Fruit fly (Drosophila melanogaster) whole organism, wandering third instar larva: ENCODE results near the gene Mesh1.

Experiments
- Abd-B ChIP-seq: fragments of >200 bp; optimal IDR thresholded peaks from 2 replicates; lab custom pipeline; 2017; ENCODE audit warnings: missing biosample characterization, missing genetic modification characterization
- CG32264 ChIP-seq: fragments of 200-800 bp; sonication (Bioruptor generic); optimal IDR thresholded peaks from 2 replicates; lab custom pipeline; 2016; ENCODE audit warnings: missing biosample characterization, missing genetic modification characterization
- CG9705 ChIP-seq: fragments of 200-800 bp; sonication (Bioruptor generic); optimal IDR thresholded peaks from 2 replicates; lab custom pipeline; 2018; ENCODE audit warnings: missing biosample characterization, mild to moderate bottlenecking, missing genetic modification characterization
- CrebA ChIP-seq: fragments of 200-800 bp; sonication (Bioruptor generic); optimal IDR thresholded peaks from 2 replicates; lab custom pipeline; 2016; ENCODE audit warnings: missing biosample characterization, mild to moderate bottlenecking, missing genetic modification characterization, borderline replicate concordance
- Dfd ChIP-seq: fragments of >200 bp; optimal IDR thresholded peaks from 2 replicates; lab custom pipeline; 2017; ENCODE audit warnings: missing biosample characterization, missing genetic modification characterization
- Dif ChIP-seq: fragments of 200-275, 200-300 bp; sonication (Bioruptor generic); optimal IDR thresholded peaks from 2 replicates; lab custom pipeline; 2018; ENCODE audit warnings: missing biosample characterization, missing genetic modification characterization; ENCODE audit not compliant: partially characterized antibody
- GATAd ChIP-seq: sonication (Bioruptor generic); optimal IDR thresholded peaks from 2 replicates; lab custom pipeline; 2016; ENCODE audit warnings: missing biosample characterization, missing genetic modification characterization
- HLH106 ChIP-seq: fragments of 200-800 bp; optimal IDR thresholded peaks from 3 replicates; lab custom pipeline; 2019; ENCODE audit warnings: missing biosample characterization, mild to moderate bottlenecking, missing genetic modification characterization, moderate library complexity
- Hnf4 ChIP-seq: fragments of 200-800 bp; sonication (Bioruptor generic); optimal IDR thresholded peaks from 2 replicates; lab custom pipeline; 2016; ENCODE audit warnings: missing biosample characterization, mild to moderate bottlenecking, missing genetic modification characterization
- Hr78 ChIP-seq: fragments of >200 bp; optimal IDR thresholded peaks from 2 replicates; lab custom pipeline; 2017; ENCODE audit warnings: missing biosample characterization, missing genetic modification characterization
- Hr83 ChIP-seq: fragments of 200-300 bp; sonication (Bioruptor generic); optimal IDR thresholded peaks from 2 replicates; lab custom pipeline; 2016; ENCODE audit warnings: missing biosample characterization, mild to moderate bottlenecking, missing genetic modification characterization, moderate library complexity; ENCODE audit not compliant: poor library complexity, severe bottlenecking
- Jra ChIP-seq: sonication (Bioruptor generic); optimal IDR thresholded peaks from 2 replicates; lab custom pipeline; 2016; ENCODE audit warnings: missing biosample characterization, missing genetic modification characterization
- Mio ChIP-seq: sonication (Bioruptor generic); optimal IDR thresholded peaks from 2 replicates; lab custom pipeline; 2016; ENCODE audit warnings: missing biosample characterization, missing genetic modification characterization
- Myc ChIP-seq: fragments of >200 bp; optimal IDR thresholded peaks from 2 replicates; lab custom pipeline; 2017
- N ChIP-seq: fragments of >200 bp; optimal IDR thresholded peaks from 2 replicates; lab custom pipeline; 2018; ENCODE audit warnings: missing biosample characterization, missing external identifiers, missing genetic modification characterization
- OdsH ChIP-seq: fragments of 200-800 bp; sonication (Bioruptor generic); optimal IDR thresholded peaks from 2 replicates; lab custom pipeline; 2016; ENCODE audit warnings: missing biosample characterization, mild to moderate bottlenecking, missing genetic modification characterization
- Rel ChIP-seq, 2 experiments: fragments of 200-800 bp; sonication (Bioruptor generic) in 1 of 2; optimal IDR thresholded peaks; 2 replicates in 1 of 2; 3 replicates in 1 of 2; lab custom pipeline; 2016 to 2019; ENCODE audit warnings: mild to moderate bottlenecking in 2 of 2, missing biosample characterization in 2 of 2, missing genetic modification characterization in 2 of 2, moderate library complexity in 1 of 2
- Sp1 ChIP-seq: fragments of 200-800 bp; sonication (Bioruptor generic); optimal IDR thresholded peaks from 3 replicates; lab custom pipeline; 2019; ENCODE audit warnings: missing biosample characterization, mild to moderate bottlenecking, missing genetic modification characterization, moderate library complexity
- Vsx2 ChIP-seq: fragments of 200-300, 225-300 bp; sonication (Bioruptor generic); optimal IDR thresholded peaks from 2 replicates; lab custom pipeline; 2018; ENCODE audit warnings: missing biosample characterization, missing genetic modification characterization; ENCODE audit not compliant: partially characterized antibody
- br ChIP-seq: fragments of 200-800 bp; sonication (Bioruptor generic); optimal IDR thresholded peaks from 2 replicates; lab custom pipeline; 2016; ENCODE audit warnings: missing biosample characterization, missing genetic modification characterization
- brk ChIP-seq: fragments of 200-800 bp; sonication (Bioruptor generic); optimal IDR thresholded peaks from 2 replicates; lab custom pipeline; 2016; ENCODE audit warnings: missing biosample characterization, mild to moderate bottlenecking, missing genetic modification characterization
- dl ChIP-seq, 2 experiments: fragments of 175-275, 200-275 bp in 1 of 2; fragments of 200-275 bp in 1 of 2; sonication (Bioruptor generic); optimal IDR thresholded peaks; lab custom pipeline; 2018; ENCODE audit warnings: mild to moderate bottlenecking in 2 of 2, missing biosample characterization in 2 of 2, missing genetic modification characterization in 2 of 2, moderate library complexity in 2 of 2; ENCODE audit not compliant: partially characterized antibody in 2 of 2, insufficient read depth in 1 of 2
- dmrt93B ChIP-seq: fragments of 200-800 bp; sonication (Bioruptor generic); optimal IDR thresholded peaks from 2 replicates; lab custom pipeline; 2018; ENCODE audit warnings: missing biosample characterization, mild to moderate bottlenecking, missing genetic modification characterization
- dsf ChIP-seq: sonication (Bioruptor generic); optimal IDR thresholded peaks from 2 replicates; lab custom pipeline; 2016; ENCODE audit warnings: missing biosample characterization, missing genetic modification characterization, borderline replicate concordance
- ey ChIP-seq: fragments of 200-800 bp; sonication (Bioruptor generic); optimal IDR thresholded peaks from 2 replicates; lab custom pipeline; 2016; ENCODE audit warnings: missing biosample characterization, missing genetic modification characterization
- foxo ChIP-seq, 2 experiments: fragments of 200-800 bp; sonication (Bioruptor generic); optimal IDR thresholded peaks; 2 replicates in 1 of 2; 3 replicates in 1 of 2; lab custom pipeline; 2016 to 2017; ENCODE audit warnings: missing biosample characterization in 2 of 2, missing genetic modification characterization in 2 of 2
- fru ChIP-seq: fragments of 200-800 bp; sonication (Bioruptor generic); optimal IDR thresholded peaks from 3 replicates; lab custom pipeline; 2016; ENCODE audit warnings: missing biosample characterization, mild to moderate bottlenecking, missing genetic modification characterization
- h ChIP-seq: fragments of 200-800 bp; sonication (Bioruptor generic); optimal IDR thresholded peaks from 3 replicates; lab custom pipeline; 2016; ENCODE audit warnings: missing biosample characterization, mild to moderate bottlenecking, missing genetic modification characterization
- jim ChIP-seq: fragments of 175-275, 200-325 bp; sonication (Bioruptor generic); optimal IDR thresholded peaks from 2 replicates; lab custom pipeline; 2016; ENCODE audit warnings: missing biosample characterization, mild to moderate bottlenecking, missing genetic modification characterization
- lola ChIP-seq: fragments of >200 bp; optimal IDR thresholded peaks from 2 replicates; lab custom pipeline; 2017; ENCODE audit warnings: missing biosample characterization, missing genetic modification characterization
- pan ChIP-seq: fragments of >200 bp; optimal IDR thresholded peaks from 2 replicates; lab custom pipeline; 2017
- psq ChIP-seq: fragments of 200-800 bp; sonication (Bioruptor generic); optimal IDR thresholded peaks from 3 replicates; lab custom pipeline; 2017; ENCODE audit warnings: missing biosample characterization, mild to moderate bottlenecking, missing genetic modification characterization, moderate library complexity
- rgr ChIP-seq: fragments of 200-800 bp; sonication (Bioruptor generic); optimal IDR thresholded peaks from 3 replicates; lab custom pipeline; 2016; ENCODE audit warnings: missing biosample characterization, mild to moderate bottlenecking, missing genetic modification characterization
- sage ChIP-seq: fragments of 200-800 bp; sonication (Bioruptor generic); optimal IDR thresholded peaks from 2 replicates; lab custom pipeline; 2016; ENCODE audit warnings: missing biosample characterization, mild to moderate bottlenecking, missing genetic modification characterization
- sv ChIP-seq: fragments of 200-800 bp; sonication (Bioruptor generic); optimal IDR thresholded peaks from 3 replicates; lab custom pipeline; 2016; ENCODE audit warnings: missing biosample characterization, missing genetic modification characterization
- tai ChIP-seq: sonication (Bioruptor generic); optimal IDR thresholded peaks from 2 replicates; lab custom pipeline; 2016; ENCODE audit warnings: missing biosample characterization, missing genetic modification characterization
- usp ChIP-seq: fragments of >200 bp; optimal IDR thresholded peaks from 2 replicates; lab custom pipeline; 2017; ENCODE audit warnings: missing biosample characterization, missing genetic modification characterization
- woc ChIP-seq: sonication (Bioruptor generic); optimal IDR thresholded peaks from 2 replicates; lab custom pipeline; 2016; ENCODE audit warnings: missing biosample characterization, mild to moderate bottlenecking, missing genetic modification characterization

Gene Mesh1

DNA sequence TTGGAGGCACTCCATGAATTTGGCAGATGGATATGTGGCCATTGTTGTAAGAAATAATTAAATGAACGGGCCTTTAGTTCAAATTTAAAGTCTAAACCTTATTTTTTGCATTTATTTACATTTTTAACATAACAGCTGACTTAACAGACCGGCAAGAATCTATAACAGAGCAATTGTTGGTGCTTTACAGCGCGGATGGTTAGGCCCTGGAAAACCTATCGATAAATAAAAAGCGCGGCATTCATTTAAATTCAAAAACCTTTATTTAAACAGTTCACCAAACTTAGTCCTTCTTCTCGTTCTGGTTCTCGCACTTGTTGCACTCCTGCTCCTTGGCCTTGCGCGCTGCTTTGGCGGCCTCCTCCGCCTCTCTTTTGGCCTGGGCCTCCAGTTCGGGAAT lies at the start of gene Mesh1:
Gene Mesh1, minus strand, starts transcription at position 108 of the 400 bp plus-strand sequence.
- TF ChIP-seq woc (GFP tag; lab: Kevin White, UChicago) = no peak
- no peak for TF ChIP-seq CG9705 (GFP tag; lab: Kevin White, UChicago)
- TF ChIP-seq Hnf4 = no peak
- TF ChIP-seq OdsH = no peak
- no peak for TF ChIP-seq Sp1
- no peak for TF ChIP-seq foxo (GFP tag; optimal IDR thresholded peaks at IDR 0.05; lab: Kevin White, UChicago)
- no peak for TF ChIP-seq Myc
- no peak for TF ChIP-seq rgr
- no peak for TF ChIP-seq usp (GFP tag; lab: Kevin White, UChicago)
- TF ChIP-seq sage = no peak
- TF ChIP-seq CrebA = no peak
- TF ChIP-seq dl (GFP tag; optimal IDR thresholded peaks at IDR 0.05; lab: Kevin White, UChicago; ENCODE audit: insufficient read depth in 1 of 2, partially characterized antibody in 2 of 2) = no peak
- no peak for TF ChIP-seq dmrt93B (GFP tag; lab: Kevin White, UChicago)
- no peak for TF ChIP-seq Abd-B (GFP tag; lab: Kevin White, UChicago)
- no peak for TF ChIP-seq Mio (GFP tag; lab: Kevin White, UChicago)
- no peak for TF ChIP-seq psq (GFP tag; lab: Kevin White, UChicago)

dm6 chr3R:29251418-29251817 lies 49.1 kb upstream of the Mesh1 start:
- TF ChIP-seq sv (GFP tag; lab: Kevin White, UChicago) (peak; percentile 13), dmrt93B (GFP tag; lab: Kevin White, UChicago) (no peak), psq (GFP tag; lab: Kevin White, UChicago) (no peak), woc (GFP tag; lab: Kevin White, UChicago) (peak; percentile 40), Rel (GFP tag; optimal IDR thresholded peaks at IDR 0.05; lab: Kevin White, UChicago) (no peak), Rel (tag; optimal IDR thresholded peaks at IDR 0.05; lab: Kevin White, UChicago) (peak; percentile 50), Myc (peak; percentile 79), h (GFP tag; lab: Kevin White, UChicago) (no peak), GATAd (no peak), pan (lab: Kevin White, UChicago) (no peak), tai (GFP tag; lab: Kevin White, UChicago) (no peak), Hr83 (GFP tag; lab: Kevin White, UChicago) (peak; percentile 61), lola (GFP tag; lab: Kevin White, UChicago) (no peak), fru (peak; percentile 1), Vsx2 (GFP tag; lab: Kevin White, UChicago) (peak; percentile 31), CG9705 (GFP tag; lab: Kevin White, UChicago) (no peak), ey (GFP tag; lab: Kevin White, UChicago) (no peak), Hnf4 (no peak), N (GFP tag; lab: Kevin White, UChicago) (no peak), usp (GFP tag; lab: Kevin White, UChicago) (no peak), Hr78 (GFP tag; lab: Kevin White, UChicago) (no peak), jim (no peak), HLH106 (tag; lab: Kevin White, UChicago) (no peak), Abd-B (GFP tag; lab: Kevin White, UChicago) (no peak), foxo (GFP tag; optimal IDR thresholded peaks at IDR 0.05; lab: Kevin White, UChicago) (no peak), CrebA (no peak), dl (GFP tag; optimal IDR thresholded peaks at IDR 0.05; lab: Kevin White, UChicago; ENCODE audit: insufficient read depth in 1 of 2, partially characterized antibody in 2 of 2) (no peak), Sp1 (no peak), Mio (GFP tag; lab: Kevin White, UChicago) (no peak), br (peak; percentile 19), Dif (GFP tag; lab: Kevin White, UChicago) (no peak), sage (no peak), Dfd (GFP tag; lab: Kevin White, UChicago) (no peak), CG32264 (GFP tag; lab: Kevin White, UChicago) (no peak), rgr (no peak), brk (GFP tag; lab: Kevin White, UChicago) (peak; percentile 3), OdsH (peak; percentile 50), Jra (GFP tag; lab: Kevin White, UChicago) (no peak), dsf (GFP tag; lab: Kevin White, UChicago) (no peak)
